Worm (Caenorhabditis elegans) whole organism, L2 larva: ENCODE data around the gene C30F2.2.

Experiments used
- R02D3.7 ChIP-seq: fragments of 150-350 bp; optimal IDR thresholded peaks from 2 replicates; lab custom pipeline; 2014; ENCODE audit warnings: missing biosample characterization, missing genetic modification characterization
- aly-2 ChIP-seq: fragments of 150-350 bp; optimal IDR thresholded peaks from 2 replicates; lab custom pipeline; 2014; ENCODE audit warnings: missing biosample characterization, missing genetic modification characterization
- ceh-82 ChIP-seq: fragments of 150-350 bp; optimal IDR thresholded peaks from 2 replicates; lab custom pipeline; 2014; ENCODE audit warnings: missing biosample characterization, missing genetic modification characterization
- dmd-4 ChIP-seq: sonication (generic microtip); optimal IDR thresholded peaks from 2 replicates; lab custom pipeline; 2017; ENCODE audit warnings: missing biosample characterization, missing genetic modification characterization
- lin-39 ChIP-seq: fragments of 150-350 bp; optimal IDR thresholded peaks from 2 replicates; lab custom pipeline; 2014; ENCODE audit warnings: missing biosample characterization, missing genetic modification reagents, missing genetic modification characterization
- lsy-2 ChIP-seq, 2 experiments: fragments of 150-350 bp in 1 of 2; sonication (generic microtip) in 1 of 2; optimal IDR thresholded peaks; 2 replicates each; lab custom pipeline; 2014 to 2017; ENCODE audit warnings: missing biosample characterization in 2 of 2, missing genetic modification characterization in 2 of 2
- mbf-1 ChIP-seq: sonication (generic microtip); optimal IDR thresholded peaks from 2 replicates; lab custom pipeline; 2017; ENCODE audit warnings: missing biosample characterization, missing genetic modification characterization
- mdl-1 ChIP-seq, 2 experiments: fragments of 150-350 bp in 1 of 2; sonication (generic microtip) in 1 of 2; optimal IDR thresholded peaks; 2 replicates each; lab custom pipeline; 2017; ENCODE audit warnings: missing biosample characterization in 2 of 2, missing genetic modification characterization in 2 of 2
- nhr-10 ChIP-seq: sonication (generic microtip); optimal IDR thresholded peaks from 2 replicates; lab custom pipeline; 2017; ENCODE audit warnings: missing biosample characterization, missing genetic modification characterization
- nhr-11 ChIP-seq: fragments of 150-350 bp; optimal IDR thresholded peaks from 2 replicates; lab custom pipeline; 2014; ENCODE audit warnings: missing biosample characterization, missing genetic modification characterization
- nhr-25 ChIP-seq: fragments of 150-350 bp; sonication (generic microtip); optimal IDR thresholded peaks from 3 replicates; lab custom pipeline; 2014; ENCODE audit warnings: missing biosample characterization, missing genetic modification characterization
- nhr-77 ChIP-seq: fragments of 150-350 bp; optimal IDR thresholded peaks from 2 replicates; lab custom pipeline; 2014; ENCODE audit warnings: missing biosample characterization, missing genetic modification characterization
- unc-62 ChIP-seq: fragments of 150-350 bp; optimal IDR thresholded peaks from 2 replicates; lab custom pipeline; 2014; ENCODE audit warnings: missing biosample characterization, missing genetic modification reagents, missing genetic modification characterization
- zag-1 ChIP-seq: fragments of 150-350 bp; optimal IDR thresholded peaks from 2 replicates; lab custom pipeline; 2014; ENCODE audit warnings: missing biosample characterization, missing genetic modification characterization

- TF ChIP-seq nhr-77 (tag; lab: Kevin White, UChicago) (no peak), dmd-4 (tag; lab: Kevin White, UChicago) (no peak), ceh-82 (tag; lab: Kevin White, UChicago) (no peak), nhr-11 (tag; lab: Kevin White, UChicago) (no peak), unc-62 (GFP tag; lab: Kevin White, UChicago) (no peak), nhr-25 (tag; lab: Kevin White, UChicago) (no peak), lin-39 (tag; lab: Kevin White, UChicago) (no peak), lsy-2 (tag; optimal IDR thresholded peaks at IDR 0.05; lab: Kevin White, UChicago) (no peak), mdl-1 (tag; optimal IDR thresholded peaks at IDR 0.05; lab: Kevin White, UChicago) (no peak), zag-1 (tag; lab: Kevin White, UChicago) (no peak), aly-2 (tag; lab: Kevin White, UChicago) (no peak), R02D3.7 (no peak), mbf-1 (no peak), nhr-10 (tag; lab: Kevin White, UChicago) (no peak)
These were observed 17.0 kb downstream of the C30F2.2 start for ce11 chrX:16067984-16068383.
